Fruit fly (Drosophila melanogaster) whole organism, adult: ENCODE data around the gene pum.

Experiments
- CG12768 ChIP-seq: fragments of 200-800 bp; sonication (Bioruptor generic); optimal IDR thresholded peaks from 2 replicates; lab custom pipeline; 2017; ENCODE audit warnings: missing biosample characterization, missing genetic modification characterization, mild to moderate bottlenecking, moderate library complexity, missing genetic modification reagents
- CG33017 ChIP-seq: fragments of 200-800 bp; sonication (Bioruptor generic); optimal IDR thresholded peaks from 2 replicates; lab custom pipeline; 2018; ENCODE audit warnings: missing biosample characterization, mild to moderate bottlenecking, missing genetic modification characterization, moderate library complexity
- CG5204 ChIP-seq: fragments of 200-800 bp; sonication (Bioruptor generic); optimal IDR thresholded peaks from 2 replicates; lab custom pipeline; 2016; ENCODE audit warnings: missing biosample characterization, missing genetic modification characterization
- CG7045 ChIP-seq: fragments of 200-800 bp; sonication (Bioruptor generic); optimal IDR thresholded peaks from 2 replicates; lab custom pipeline; 2017; ENCODE audit warnings: missing biosample characterization, mild to moderate bottlenecking, missing genetic modification characterization
- Crg-1 ChIP-seq: fragments of 200-800 bp; sonication (Bioruptor generic); optimal IDR thresholded peaks from 2 replicates; lab custom pipeline; 2016; ENCODE audit warnings: missing biosample characterization, missing genetic modification characterization
- Mnt ChIP-seq: fragments of 200-800 bp; sonication (Bioruptor generic); optimal IDR thresholded peaks from 2 replicates; lab custom pipeline; 2016; ENCODE audit warnings: missing biosample characterization, mild to moderate bottlenecking, missing genetic modification characterization
- cic ChIP-seq: fragments of 200-800 bp; sonication (Bioruptor generic); optimal IDR thresholded peaks from 2 replicates; lab custom pipeline; 2017; ENCODE audit warnings: missing biosample characterization, mild to moderate bottlenecking, missing genetic modification characterization, moderate library complexity
- cnc ChIP-seq, 2 experiments: fragments of >200 bp; optimal IDR thresholded peaks; 2 replicates each; lab custom pipeline; 2017
- kay ChIP-seq: fragments of 200-800 bp; sonication (Bioruptor generic); peaks from one replicate; lab custom pipeline; 2016; ENCODE audit warnings: missing biosample characterization, missing genetic modification characterization, borderline replicate concordance
- pad ChIP-seq: fragments of 200-800 bp; sonication (Bioruptor generic); optimal IDR thresholded peaks from 3 replicates; lab custom pipeline; 2017; ENCODE audit warnings: missing biosample characterization, missing genetic modification characterization, mild to moderate bottlenecking, moderate library complexity, missing genetic modification reagents
- tj ChIP-seq: fragments of 200-800 bp; sonication (Bioruptor generic); optimal IDR thresholded peaks from 3 replicates; lab custom pipeline; 2017; ENCODE audit warnings: missing biosample characterization, mild to moderate bottlenecking, missing genetic modification characterization, moderate library complexity
- toe ChIP-seq: fragments of 200-800 bp; sonication (Bioruptor generic); optimal IDR thresholded peaks from 2 replicates; lab custom pipeline; 2016; ENCODE audit warnings: missing biosample characterization, missing genetic modification characterization

- TF ChIP-seq Crg-1, result no peak
- TF ChIP-seq cic (GFP tag; lab: Kevin White, UChicago), result no peak
- no peak for TF ChIP-seq Mnt (GFP tag; lab: Kevin White, UChicago)
- TF ChIP-seq CG12768 (GFP tag; lab: Kevin White, UChicago), result no peak
- no peak for TF ChIP-seq CG7045 (GFP tag; lab: Kevin White, UChicago)
- TF ChIP-seq cnc (optimal IDR thresholded peaks at IDR 0.05; lab: Kevin White, UChicago), result no peak
- TF ChIP-seq tj (GFP tag; lab: Kevin White, UChicago), result no peak
- no peak for TF ChIP-seq CG33017 (tag; lab: Kevin White, UChicago)
- no peak for TF ChIP-seq kay (GFP tag; lab: Kevin White, UChicago)
- no peak for TF ChIP-seq CG5204
- no peak for TF ChIP-seq pad (GFP tag; lab: Kevin White, UChicago)
- TF ChIP-seq toe (GFP tag; lab: Kevin White, UChicago), result no peak
Measured at dm6 chr3R:9030006-9030749, 207.3 kb downstream of the pum start.
